Fruit fly (Drosophila melanogaster): ENCODE measurements around the gene phu.

- TF ChIP-seq CG32264 (GFP tag; optimal IDR thresholded peaks at IDR 0.05): peak; percentile 70
- peak; percentile 66 for TF ChIP-seq psq (GFP tag; optimal IDR thresholded peaks at IDR 0.05)
- TF ChIP-seq ey (GFP tag; optimal IDR thresholded peaks at IDR 0.05): peak; percentile 88
- TF ChIP-seq OdsH (GFP tag; optimal IDR thresholded peaks at IDR 0.05): peak; percentile 85
- no peak for TF ChIP-seq usp (GFP tag; optimal IDR thresholded peaks at IDR 0.05)
- TF ChIP-seq fru (GFP tag; optimal IDR thresholded peaks at IDR 0.05): peak; percentile 89
- peak; percentile 80 for TF ChIP-seq HLH106 (tag; optimal IDR thresholded peaks at IDR 0.05)
- peak; percentile 77 for TF ChIP-seq h (GFP tag; optimal IDR thresholded peaks at IDR 0.05)
Observed at dm6 chr3R:9534125-9534496, 39.5 kb downstream of the phu start.
